Worm (Caenorhabditis elegans): Measurements from ENCODE around the gene D1086.1.

D1086.1 gene

ce11 chrV:14140733-14141132 is 42.1 kb downstream of the D1086.1 start:
- TF ChIP-seq let-526 (GFP tag; IDR thresholded peaks at IDR 0.05) = no peak
- no peak for TF ChIP-seq cebp-1 (GFP tag; IDR thresholded peaks at IDR 0.05)
- peak; percentile 47 for TF ChIP-seq cebp-1 (tag; optimal IDR thresholded peaks at IDR 0.05)
- no peak for TF ChIP-seq snpc-4 (GFP tag; optimal IDR thresholded peaks at IDR 0.05)
- TF ChIP-seq snpc-4 (tag; optimal IDR thresholded peaks at IDR 0.05) = no peak
- no peak for TF ChIP-seq zfh-2 (GFP tag; conservative IDR thresholded peaks at IDR 0.05)
- TF ChIP-seq ZK185.1 (tag; optimal IDR thresholded peaks at IDR 0.05; ENCODE audit: poor library complexity, severe bottlenecking) = no peak

ce11 chrV:14141846-14142245 is 43.2 kb downstream of the D1086.1 start:
- no peak for TF ChIP-seq Y53F4B.3 (GFP tag; IDR thresholded peaks at IDR 0.05)
- no peak for TF ChIP-seq ekl-4 (GFP tag; IDR thresholded peaks at IDR 0.05)
- TF ChIP-seq ccch-3 (GFP tag; optimal IDR thresholded peaks at IDR 0.05) = no peak
- no peak for TF ChIP-seq nfya-1 (tag; optimal IDR thresholded peaks at IDR 0.05; ENCODE audit: borderline replicate concordance, insufficient read depth)
- no peak for TF ChIP-seq rcor-1 (GFP tag; IDR thresholded peaks at IDR 0.05)
- TF ChIP-seq nhr-120 (GFP tag; IDR thresholded peaks at IDR 0.05) = no peak
- no peak for TF ChIP-seq let-526 (GFP tag; IDR thresholded peaks at IDR 0.05)
- no peak for TF ChIP-seq ztf-6 (GFP tag; IDR thresholded peaks at IDR 0.05)
- no peak for TF ChIP-seq hmg-20 (GFP tag; IDR thresholded peaks at IDR 0.05)
- TF ChIP-seq ets-4 (GFP tag; optimal IDR thresholded peaks at IDR 0.05) = no peak
- no peak for TF ChIP-seq F57C9.4 (tag; optimal IDR thresholded peaks at IDR 0.05)
- no peak for TF ChIP-seq B0035.1 (tag; optimal IDR thresholded peaks at IDR 0.05)
- no peak for TF ChIP-seq ceh-40 (GFP tag; IDR thresholded peaks at IDR 0.05)
- TF ChIP-seq mcd-1 (GFP tag; IDR thresholded peaks at IDR 0.05) = no peak
- no peak for TF ChIP-seq dox-1 (GFP tag; IDR thresholded peaks at IDR 0.05)
- TF ChIP-seq nfyb-1 (GFP tag; IDR thresholded peaks at IDR 0.05) = no peak
- no peak for TF ChIP-seq F22D6.2 (tag; optimal IDR thresholded peaks at IDR 0.05)
- TF ChIP-seq ceh-91 (GFP tag; IDR thresholded peaks at IDR 0.05) = no peak

- TF ChIP-seq hmg-1.2 (GFP tag; IDR thresholded peaks at IDR 0.05) (peak; percentile 38; the same call in 1 of the 2 replicates), somi-1 (GFP tag; optimal IDR thresholded peaks at IDR 0.05) (no peak), lin-40 (tag; optimal IDR thresholded peaks at IDR 0.05) (peak; percentile 13), ceh-79 (tag; optimal IDR thresholded peaks at IDR 0.05) (no peak), F22D6.2 (tag; optimal IDR thresholded peaks at IDR 0.05) (no peak), madf-3 (GFP tag; IDR thresholded peaks at IDR 0.05) (no peak), nhr-27 (tag; optimal IDR thresholded peaks at IDR 0.05) (no peak)
Observed at ce11 chrV:14143634-14144033, 45.0 kb downstream of the D1086.1 start.

- TF ChIP-seq somi-1 (GFP tag; optimal IDR thresholded peaks at IDR 0.05) = no peak
- no peak for TF ChIP-seq Y67H2A.10 (GFP tag; conservative IDR thresholded peaks at IDR 0.05)
- TF ChIP-seq egl-18 (GFP tag; IDR thresholded peaks at IDR 0.05) = no peak
- TF ChIP-seq F33H1.4 (GFP tag; IDR thresholded peaks at IDR 0.05) = no peak
- TF ChIP-seq K11D2.4 (GFP tag; IDR thresholded peaks at IDR 0.05) = no peak
- TF ChIP-seq F57A8.1 (GFP tag; optimal IDR thresholded peaks at IDR 0.05) = no peak
Observed at ce11 chrV:14145267-14145666, 46.6 kb downstream of the D1086.1 start, which contains the start of gene par-1. par-1 (minus strand) TSS chrV:14145367.

Data from whole organism, young adult.